Fruit fly (Drosophila melanogaster): ENCODE data around the gene chp.

Gene chp

DNA sequence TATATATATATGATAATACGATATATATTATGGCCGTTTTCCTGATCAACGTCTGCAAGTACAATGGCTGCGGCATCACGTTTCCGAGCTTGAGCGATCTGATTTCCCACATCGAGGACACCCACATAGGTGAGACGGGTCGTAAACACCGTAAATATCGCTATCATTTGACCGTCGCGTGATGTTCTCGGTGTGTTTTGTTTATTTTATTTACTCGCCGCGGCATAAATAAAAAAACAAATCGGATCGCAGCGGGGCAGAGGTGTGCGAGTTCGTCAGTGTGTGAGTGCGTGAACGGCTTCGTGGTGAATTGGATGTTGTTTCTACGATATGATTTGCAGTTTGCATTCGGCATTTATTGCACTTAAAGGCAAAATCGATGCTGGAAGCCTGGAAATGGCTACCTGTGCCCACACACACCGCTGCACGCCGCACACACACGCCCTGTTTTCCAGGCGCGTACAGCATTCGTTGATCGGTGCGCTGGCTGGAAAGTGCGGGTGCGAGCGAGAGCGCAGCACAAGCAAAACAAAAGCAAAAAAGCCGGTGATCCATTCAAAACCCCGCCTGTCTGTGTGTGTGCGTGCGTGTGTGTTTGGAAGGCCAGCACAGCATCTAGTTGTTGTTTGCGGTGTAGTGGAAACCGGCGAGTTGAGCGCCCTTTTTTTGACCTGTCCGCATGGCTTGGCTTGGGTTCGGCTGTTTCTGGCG lies 11.0 kb upstream of the chp start (continued):
- TF ChIP-seq stc (GFP tag; IDR thresholded peaks at IDR 0.05) (no peak), Taf1 (GFP tag; IDR thresholded peaks at IDR 0.05) (no peak), kni (GFP tag; optimal IDR thresholded peaks at IDR 0.05) (peak; percentile 48), sug (tag; optimal IDR thresholded peaks at IDR 0.05) (peak; percentile 5), Hmx (GFP tag; optimal IDR thresholded peaks at IDR 0.05) (no peak), bsh (GFP tag; optimal IDR thresholded peaks at IDR 0.05) (peak in 1 of 2 experiments; percentile 82), CG14860 (GFP tag; IDR thresholded peaks at IDR 0.05; ENCODE audit: partially characterized antibody) (no peak), CG12659 (GFP tag; optimal IDR thresholded peaks at IDR 0.05) (peak; percentile 20), CG15011 (GFP tag; optimal IDR thresholded peaks at IDR 0.05) (no peak), CG12769 (tag; optimal IDR thresholded peaks at IDR 0.05) (peak; percentile 26), CG31388 (GFP tag; optimal IDR thresholded peaks at IDR 0.05) (no peak), hbn (GFP tag; IDR thresholded peaks at IDR 0.05; ENCODE audit: partially characterized antibody) (no peak), CG12155 (GFP tag; optimal IDR thresholded peaks at IDR 0.05) (peak; percentile 88), tio (GFP tag; optimal IDR thresholded peaks at IDR 0.05) (no peak), Fer3 (tag; optimal IDR thresholded peaks at IDR 0.05) (no peak), ken (GFP tag; IDR thresholded peaks at IDR 0.05) (no peak), corto (GFP tag; optimal IDR thresholded peaks at IDR 0.05) (peak; percentile 38), CG18764 (GFP tag; optimal IDR thresholded peaks at IDR 0.05) (no peak), CG2875 (GFP tag; optimal IDR thresholded peaks at IDR 0.05) (no peak), stwl (tag; optimal IDR thresholded peaks at IDR 0.05) (no peak), cwo (GFP tag; optimal IDR thresholded peaks at IDR 0.05) (peak; percentile 73), so (GFP tag; IDR thresholded peaks at IDR 0.05) (no peak), usp (GFP tag; optimal IDR thresholded peaks at IDR 0.05) (no peak), CG6854 (GFP tag; optimal IDR thresholded peaks at IDR 0.05) (peak; percentile 7)

dm6 chr3R:31220456-31221336 lies 10.2 kb upstream of the chp start, which contains the start of gene CG12054:
Gene CG12054 (plus strand): TSS chr3R:31220702.
- TF ChIP-seq nerfin-1 (tag; optimal IDR thresholded peaks at IDR 0.05) (peak; percentile 56), CG15269 (tag; optimal IDR thresholded peaks at IDR 0.05) (no peak), Ets97D (GFP tag; optimal IDR thresholded peaks at IDR 0.05) (peak; percentile 28), Oli (tag; optimal IDR thresholded peaks at IDR 0.05) (no peak), dati (GFP tag; IDR thresholded peaks at IDR 0.05) (no peak), ftz-f1 (GFP tag; optimal IDR thresholded peaks at IDR 0.05) (no peak), Jarid2 (GFP tag; optimal IDR thresholded peaks at IDR 0.05) (no peak), Mrtf (GFP tag; IDR thresholded peaks at IDR 0.05) (no peak), CG6854 (GFP tag; optimal IDR thresholded peaks at IDR 0.05) (no peak), jigr1 (GFP tag; IDR thresholded peaks at IDR 0.05) (no peak), CG3407 (GFP tag; optimal IDR thresholded peaks at IDR 0.05) (no peak), CG14050 (GFP tag; IDR thresholded peaks at IDR 0.05) (no peak), prd (optimal IDR thresholded peaks at IDR 0.05) (no peak), prd (GFP tag; IDR thresholded peaks at IDR 0.05) (no peak), hth (optimal IDR thresholded peaks at IDR 0.05) (no peak), ara (GFP tag; IDR thresholded peaks at IDR 0.05) (no peak), bab2 (GFP tag; optimal IDR thresholded peaks at IDR 0.05) (no peak), CG33213 (GFP tag; optimal IDR thresholded peaks at IDR 0.05) (peak; percentile 26), CG9437 (GFP tag; optimal IDR thresholded peaks at IDR 0.05) (peak; percentile 90), CG42726 (GFP tag; IDR thresholded peaks at IDR 0.05; ENCODE audit: partially characterized antibody) (no peak), CG4854 (GFP tag; optimal IDR thresholded peaks at IDR 0.05) (no peak), Dip2 (GFP tag; IDR thresholded peaks at IDR 0.05) (no peak), gem (tag; optimal IDR thresholded peaks at IDR 0.05) (no peak), CG1832 (GFP tag; optimal IDR thresholded peaks at IDR 0.05) (no peak), Lhr (GFP tag; optimal IDR thresholded peaks at IDR 0.05) (peak; percentile 71)

Measured in whole organism, embryonic.